Worm (Caenorhabditis elegans) whole organism, L2 larva: ENCODE measurements around the gene pmp-2.

ENCODE experiments used
- dmd-4 ChIP-seq: sonication (generic microtip); optimal IDR thresholded peaks from 2 replicates; lab custom pipeline; 2017; ENCODE audit warnings: missing biosample characterization, missing genetic modification characterization
- lin-39 ChIP-seq: fragments of 150-350 bp; optimal IDR thresholded peaks from 2 replicates; lab custom pipeline; 2014; ENCODE audit warnings: missing biosample characterization, missing genetic modification reagents, missing genetic modification characterization
- mdl-1 ChIP-seq, 2 experiments: fragments of 150-350 bp in 1 of 2; sonication (generic microtip) in 1 of 2; optimal IDR thresholded peaks; 2 replicates each; lab custom pipeline; 2017; ENCODE audit warnings: missing biosample characterization in 2 of 2, missing genetic modification characterization in 2 of 2
- nhr-11 ChIP-seq: fragments of 150-350 bp; optimal IDR thresholded peaks from 2 replicates; lab custom pipeline; 2014; ENCODE audit warnings: missing biosample characterization, missing genetic modification characterization
- sem-4 ChIP-seq: fragments of 150-350 bp; optimal IDR thresholded peaks from 2 replicates; lab custom pipeline; 2014; ENCODE audit warnings: missing biosample characterization, missing genetic modification reagents, missing genetic modification characterization
- unc-39 ChIP-seq: fragments of 150-350 bp; optimal IDR thresholded peaks from 2 replicates; lab custom pipeline; 2014; ENCODE audit warnings: missing biosample characterization, missing genetic modification characterization

- TF ChIP-seq nhr-11 (tag; lab: Kevin White, UChicago) (no peak), lin-39 (tag; lab: Kevin White, UChicago) (no peak), sem-4 (tag; lab: Kevin White, UChicago) (no peak), unc-39 (tag; lab: Kevin White, UChicago) (no peak), dmd-4 (tag; lab: Kevin White, UChicago) (no peak), mdl-1 (tag; optimal IDR thresholded peaks at IDR 0.05; lab: Kevin White, UChicago) (no peak)
Measured at ce11 chrII:6928416-6928815, 40.8 kb upstream of the pmp-2 start, which contains the start of gene flcn-1.
